Worm (Caenorhabditis elegans) whole organism, early embryonic: ENCODE measurements around the gene W10D9.1.
"Not testable (repeated sequence)": the region's sequence is repeated elsewhere in the genome, so short reads cannot be mapped to it uniquely, and the experiment has no call there.

Experiments
- B0310.2 ChIP-seq: sonication (generic microtip); optimal IDR thresholded peaks from 2 replicates; lab custom pipeline; 2016; ENCODE audit warnings: mild to moderate bottlenecking, missing genetic modification characterization, missing compliant biosample characterization
- F13C5.2 ChIP-seq: sonication (generic microtip); optimal IDR thresholded peaks from 2 replicates; lab custom pipeline; 2017; ENCODE audit warnings: mild to moderate bottlenecking, missing genetic modification characterization, inconsistent platforms, missing compliant biosample characterization
- aly-1 ChIP-seq: sonication (generic microtip); optimal IDR thresholded peaks from 2 replicates; lab custom pipeline; 2016; ENCODE audit warnings: missing genetic modification characterization, missing compliant biosample characterization
- ama-1 ChIP-seq: fragments of 150-350 bp; optimal IDR thresholded peaks from 2 replicates; lab custom pipeline; 2014
- ceh-13 ChIP-seq: fragments of 200-800 bp; sonication (Bioruptor generic); optimal IDR thresholded peaks from 2 replicates; lab custom pipeline; 2018; ENCODE audit warnings: mild to moderate bottlenecking, missing genetic modification characterization, missing compliant biosample characterization
- ceh-36 ChIP-seq: sonication (generic microtip); optimal IDR thresholded peaks from 2 replicates; lab custom pipeline; 2016; ENCODE audit warnings: missing genetic modification characterization, inconsistent platforms, missing compliant biosample characterization
- ets-7 ChIP-seq: sonication (generic microtip); optimal IDR thresholded peaks from 2 replicates; lab custom pipeline; 2016; ENCODE audit warnings: missing genotype, missing genetic modification characterization, missing compliant biosample characterization
- flt-1 ChIP-seq: fragments of 200-800 bp; sonication (Bioruptor generic); IDR thresholded peaks from 2 replicates; pipeline ENCODE4 v1.3.6; 2022; ENCODE audit warnings: missing genetic modification characterization, missing compliant biosample characterization
- hmbx-1 ChIP-seq: sonication (generic microtip); optimal IDR thresholded peaks from 2 replicates; lab custom pipeline; 2016; ENCODE audit warnings: mild to moderate bottlenecking, missing genetic modification characterization, missing compliant biosample characterization
- hmg-4 ChIP-seq: fragments of 200-800 bp; sonication (Bioruptor generic); optimal IDR thresholded peaks from 2 replicates; lab custom pipeline; 2018; ENCODE audit warnings: mild to moderate bottlenecking, missing genetic modification characterization, missing compliant biosample characterization
- hnd-1 ChIP-seq: sonication (generic microtip); optimal IDR thresholded peaks from 2 replicates; lab custom pipeline; 2016; ENCODE audit warnings: missing genetic modification characterization, missing compliant biosample characterization
- pes-1 ChIP-seq: fragments of 200-800 bp; sonication (Bioruptor generic); IDR thresholded peaks from 2 replicates; pipeline ENCODE4 v1.3.6; 2022; ENCODE audit warnings: missing genetic modification reagents, missing genetic modification characterization, missing compliant biosample characterization
- scrt-1 ChIP-seq: fragments of 200-800 bp; sonication (Bioruptor generic); IDR thresholded peaks from 2 replicates; pipeline ENCODE4 v1.3.6; 2022; ENCODE audit warnings: missing genetic modification characterization, missing compliant biosample characterization
- sea-1 ChIP-seq: fragments of 200-800 bp; sonication (Bioruptor generic); conservative IDR thresholded peaks from 2 replicates; pipeline ENCODE4 v1.3.6; 2022; ENCODE audit warnings: missing genetic modification characterization, missing compliant biosample characterization
- tbx-11 ChIP-seq: fragments of 200-800 bp; sonication (Bioruptor generic); IDR thresholded peaks from 2 replicates; pipeline ENCODE4 v1.3.6; 2022; ENCODE audit warnings: missing genetic modification characterization, missing compliant biosample characterization
- tbx-37 ChIP-seq: fragments of 200-800 bp; sonication (Bioruptor generic); conservative IDR thresholded peaks from 2 replicates; pipeline ENCODE4 v1.3.6; 2022; ENCODE audit warnings: missing genetic modification reagents, missing genetic modification characterization, missing compliant biosample characterization
- tra-4 ChIP-seq: sonication (generic microtip); optimal IDR thresholded peaks from 2 replicates; lab custom pipeline; 2017; ENCODE audit warnings: missing genetic modification characterization, missing compliant biosample characterization

Gene W10D9.1

DNA sequence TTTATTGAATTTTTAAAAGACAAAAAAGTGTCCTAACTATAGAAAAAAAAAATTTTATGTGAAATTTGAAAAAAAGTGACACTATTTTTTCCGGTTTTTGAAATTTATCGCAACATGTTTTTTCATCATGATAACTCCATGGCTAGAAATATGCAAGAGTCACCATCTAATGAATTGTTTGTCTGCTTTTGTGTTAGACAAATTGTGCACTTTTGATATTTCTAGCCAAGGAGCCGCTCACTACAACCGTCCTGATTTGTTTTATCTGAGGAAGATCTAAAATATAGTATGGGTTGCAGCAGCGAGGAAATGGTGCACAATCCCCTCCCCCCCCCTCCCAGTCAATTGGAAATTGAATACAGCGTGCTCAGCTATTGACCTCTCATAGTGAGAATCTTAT, at the start of gene W10D9.1:
TSS of gene W10D9.1 (plus strand) at position 301 of the 400 bp plus-strand sequence.
- not testable (repeated sequence) for TF ChIP-seq pes-1 (GFP tag; lab: Robert Waterston, UW); ets-7 (tag; lab: Kevin White, UChicago); scrt-1 (GFP tag; lab: Robert Waterston, UW)

DNA sequence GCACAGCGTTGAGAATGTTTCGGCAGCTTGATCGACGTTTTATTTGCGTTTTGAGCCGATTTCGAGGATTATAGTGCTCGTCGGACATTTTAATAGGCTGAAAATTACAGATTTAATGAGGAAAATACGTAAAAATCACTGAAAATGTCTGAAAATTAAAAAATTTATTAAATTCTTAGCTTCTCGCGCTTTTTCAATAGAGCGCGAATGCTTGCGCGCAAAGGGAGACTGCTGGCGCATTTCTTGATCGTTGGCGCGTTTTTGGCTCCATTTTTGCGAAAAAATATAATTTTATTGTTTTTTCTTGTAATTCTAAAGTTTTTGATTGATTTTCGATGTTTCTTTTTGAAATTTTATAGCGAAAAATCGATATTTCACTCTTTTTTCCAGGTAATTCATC, 43.9 kb upstream of the W10D9.1 start, which contains the start of the genes dnsn-1 and C24H12.4:
TSS of gene dnsn-1 (minus strand) at position 101 of the 400 bp plus-strand sequence.
TSS of gene C24H12.4 (plus strand) at position 391 of the 400 bp plus-strand sequence.
- TF ChIP-seq sea-1 (no peak), F13C5.2 (tag; lab: Kevin White, UChicago) (peak; percentile 79), ama-1 (lab: Kevin White, UChicago) (no peak), ceh-36 (tag; lab: Kevin White, UChicago) (peak; percentile 30), pes-1 (GFP tag; lab: Robert Waterston, UW) (0 out of 2 replicates have a peak, but pooled peaks have one; percentile 21)

DNA sequence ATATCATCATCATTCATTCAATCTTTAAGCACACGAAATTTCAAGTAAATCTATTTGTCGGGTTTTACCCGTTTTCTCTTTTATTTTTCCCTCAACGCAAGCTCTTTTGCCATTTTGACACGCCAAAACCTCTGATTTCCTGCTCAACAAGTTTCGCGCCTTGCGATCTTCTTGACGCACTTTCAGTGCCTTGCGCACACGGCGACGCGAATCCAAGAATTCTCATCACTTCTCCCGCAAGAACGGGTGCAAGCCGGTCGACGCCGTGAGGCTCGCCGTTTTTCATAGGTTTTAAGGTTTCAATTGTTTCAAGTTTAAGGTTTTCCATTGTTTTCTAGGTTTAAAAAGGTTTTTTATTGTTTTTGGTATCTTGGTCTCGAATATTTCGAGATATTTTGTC, 37.9 kb upstream of the W10D9.1 start:
- TF ChIP-seq pes-1 (GFP tag; lab: Robert Waterston, UW) (peak; percentile 64), hmbx-1 (tag; lab: Kevin White, UChicago) (peak; percentile 23)

DNA sequence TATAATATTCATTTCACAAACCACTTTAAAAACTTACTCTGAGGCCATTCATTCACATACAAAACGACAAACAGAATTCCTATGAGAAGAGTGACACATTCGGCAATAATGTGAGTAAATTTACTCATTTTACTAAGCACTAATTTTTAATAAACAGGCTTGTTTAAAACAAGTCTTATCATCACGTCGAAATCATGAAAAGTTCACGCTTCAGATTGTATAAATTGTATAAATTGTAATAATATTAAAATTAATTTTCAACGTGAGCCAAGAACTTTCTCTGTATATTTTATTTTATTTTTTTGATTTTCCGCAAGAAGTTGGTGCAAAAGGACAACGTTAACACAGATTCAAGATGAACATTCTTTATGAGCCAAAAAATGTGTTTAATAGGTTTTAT, 36.0 kb upstream of the W10D9.1 start, which contains the start of gene C24H12.6:
TSS of gene C24H12.6 (minus strand) at position 101 of the 400 bp plus-strand sequence.
- TF ChIP-seq F13C5.2 (tag; lab: Kevin White, UChicago) (no peak), scrt-1 (GFP tag; lab: Robert Waterston, UW) (no peak), ceh-13 (GFP tag; lab: Kevin White, UChicago) (no peak), ceh-36 (tag; lab: Kevin White, UChicago) (no peak), tbx-11 (GFP tag; lab: Robert Waterston, UW) (no peak), sea-1 (no peak), tbx-37 (no peak), tra-4 (tag; lab: Kevin White, UChicago) (no peak), B0310.2 (no peak), pes-1 (GFP tag; lab: Robert Waterston, UW) (no peak), hmbx-1 (tag; lab: Kevin White, UChicago) (no peak), hmg-4 (GFP tag; lab: Kevin White, UChicago) (no peak)

DNA sequence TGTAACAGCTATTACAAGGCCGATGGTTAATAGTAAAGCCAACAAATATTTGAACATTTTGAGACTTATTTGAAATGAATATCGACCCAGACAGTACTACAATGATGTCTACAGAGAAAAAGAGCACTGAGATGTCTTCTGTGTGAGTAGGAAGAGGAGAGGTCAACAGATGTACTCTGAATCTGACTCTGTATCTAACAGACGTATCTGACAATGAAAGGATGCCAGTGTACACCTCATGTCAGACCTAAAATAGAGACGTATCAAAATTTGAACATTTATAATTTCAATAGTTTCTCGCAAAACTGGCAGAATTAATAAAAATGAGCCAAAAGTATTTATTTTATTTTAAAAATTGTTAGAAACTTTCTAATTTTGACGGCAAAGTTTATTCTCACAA, 31.7 kb upstream of the W10D9.1 start, which contains the start of gene C24H12.8:
TSS of gene C24H12.8 (minus strand) at position 101 of the 400 bp plus-strand sequence.
- no peak for TF ChIP-seq tra-4 (tag; lab: Kevin White, UChicago)
- TF ChIP-seq flt-1 (GFP tag; lab: Robert Waterston, UW): no peak
- TF ChIP-seq F13C5.2 (tag; lab: Kevin White, UChicago): no peak
- TF ChIP-seq aly-1 (tag; lab: Kevin White, UChicago): no peak
- no peak for TF ChIP-seq scrt-1 (GFP tag; lab: Robert Waterston, UW)
- TF ChIP-seq hmg-4 (GFP tag; lab: Kevin White, UChicago): no peak
- no peak for TF ChIP-seq hnd-1 (tag; lab: Kevin White, UChicago)
- TF ChIP-seq tbx-37: no peak

DNA sequence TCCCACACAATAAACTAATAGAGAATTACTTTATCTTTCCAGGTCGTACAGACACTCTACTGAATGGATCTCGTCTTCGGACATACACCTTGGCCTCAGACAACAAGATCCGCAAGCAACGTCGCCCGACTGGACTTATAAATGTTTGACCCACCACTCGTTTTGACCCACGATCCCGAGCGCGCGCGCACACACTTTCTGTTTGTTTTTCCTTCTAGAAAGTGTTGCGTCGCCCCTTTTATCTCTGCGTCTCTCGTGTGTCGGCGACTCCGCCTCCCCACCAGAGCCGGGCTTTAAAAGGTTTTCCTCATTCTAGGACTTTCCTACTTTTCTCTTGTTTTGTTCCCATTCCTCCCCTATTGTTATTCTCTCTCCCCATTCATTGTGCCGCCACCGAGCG, 17.5 kb upstream of the W10D9.1 start:
- TF ChIP-seq flt-1 (GFP tag; lab: Robert Waterston, UW) (no peak), sea-1 (no peak), F13C5.2 (tag; lab: Kevin White, UChicago) (no peak), ceh-13 (GFP tag; lab: Kevin White, UChicago) (no peak), B0310.2 (no peak), ceh-36 (tag; lab: Kevin White, UChicago) (no peak), tbx-11 (GFP tag; lab: Robert Waterston, UW) (no peak), tra-4 (tag; lab: Kevin White, UChicago) (no peak)

DNA sequence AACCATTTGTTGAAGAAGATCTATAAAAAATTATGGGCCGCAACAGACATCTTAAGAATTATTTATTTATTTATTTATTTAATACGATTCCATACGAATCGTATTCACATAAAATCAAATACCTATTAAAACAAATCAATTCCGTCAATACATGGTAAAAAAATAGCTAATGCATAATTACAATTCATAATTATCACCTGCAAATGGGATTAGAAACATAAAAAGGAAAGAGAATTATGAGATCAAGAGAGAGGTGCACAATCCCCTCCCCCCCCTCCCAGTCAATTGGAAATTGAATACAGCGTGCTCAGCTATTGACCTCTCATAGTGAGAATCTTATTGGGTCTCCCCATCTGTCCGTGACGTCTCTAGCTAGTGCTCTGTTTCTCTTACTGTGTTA, 13.6 kb upstream of the W10D9.1 start, which contains the start of gene C24H12.1:
TSS of gene C24H12.1 (plus strand) at position 301 of the 400 bp plus-strand sequence.
- not testable (repeated sequence) for TF ChIP-seq tra-4 (tag; lab: Kevin White, UChicago); F13C5.2 (tag; lab: Kevin White, UChicago); ama-1 (lab: Kevin White, UChicago)

DNA sequence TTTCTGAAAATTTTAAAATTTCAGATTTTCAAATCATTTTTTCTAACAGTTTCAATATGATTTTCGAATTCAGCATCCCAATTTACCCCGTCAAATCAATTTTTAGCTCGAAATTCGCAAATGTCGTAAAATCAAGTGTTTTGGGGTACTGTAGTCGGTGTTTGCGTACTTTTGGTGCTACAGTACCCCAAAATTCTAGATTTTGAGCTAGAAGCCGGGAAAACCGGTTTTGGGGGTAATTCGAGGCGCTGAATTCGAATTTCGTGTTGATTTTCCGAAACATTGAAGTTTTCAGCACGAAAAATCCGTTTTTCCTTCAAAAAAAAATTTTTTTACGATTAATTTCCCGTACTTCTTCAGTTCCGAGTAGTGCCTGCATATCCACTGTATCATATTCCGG, 1.6 kb downstream of the W10D9.1 start:
- TF ChIP-seq F13C5.2 (tag; lab: Kevin White, UChicago) (no peak), flt-1 (GFP tag; lab: Robert Waterston, UW) (no peak), scrt-1 (GFP tag; lab: Robert Waterston, UW) (no peak), hmg-4 (GFP tag; lab: Kevin White, UChicago) (no peak), tbx-37 (no peak), aly-1 (tag; lab: Kevin White, UChicago) (no peak), pes-1 (GFP tag; lab: Robert Waterston, UW) (no peak), tbx-11 (GFP tag; lab: Robert Waterston, UW) (no peak), ama-1 (lab: Kevin White, UChicago) (no peak), hnd-1 (tag; lab: Kevin White, UChicago) (no peak)

DNA sequence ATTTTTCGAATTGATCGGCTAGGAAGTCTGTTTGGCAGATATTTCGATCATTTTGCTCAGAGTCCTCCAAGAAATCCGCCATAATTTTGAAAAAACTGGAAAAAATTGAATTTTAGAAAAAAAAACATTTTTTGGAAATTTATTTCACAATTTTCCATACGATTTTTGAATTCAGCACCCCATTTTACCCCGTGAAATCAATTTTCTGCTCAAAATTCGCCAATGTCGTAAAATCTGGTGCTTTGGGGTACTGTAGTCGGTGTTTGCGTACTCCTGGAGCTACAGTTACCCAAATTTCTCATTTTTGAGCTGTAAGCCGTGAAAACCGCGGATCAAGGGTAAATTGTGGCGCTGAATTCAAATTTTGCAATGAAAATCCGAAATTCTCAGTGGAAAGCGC, 3.0 kb downstream of the W10D9.1 start, which contains the start of gene gvd-1:
TSS of gene gvd-1 (minus strand) at position 101 of the 400 bp plus-strand sequence.
- TF ChIP-seq B0310.2 (no peak), tbx-11 (GFP tag; lab: Robert Waterston, UW) (no peak), ama-1 (lab: Kevin White, UChicago) (no peak), hnd-1 (tag; lab: Kevin White, UChicago) (no peak), hmbx-1 (tag; lab: Kevin White, UChicago) (no peak), scrt-1 (GFP tag; lab: Robert Waterston, UW) (no peak)
